Worm (Caenorhabditis elegans) whole organism, dauer: Measurements from ENCODE around the gene srx-96.

ENCODE experiments used
- unc-62 ChIP-seq: sonication (generic microtip); optimal IDR thresholded peaks from 2 replicates; lab custom pipeline; 2017; ENCODE audit warnings: missing biosample characterization, missing genetic modification reagents, missing genetic modification characterization

The srx-96 gene

DNA sequence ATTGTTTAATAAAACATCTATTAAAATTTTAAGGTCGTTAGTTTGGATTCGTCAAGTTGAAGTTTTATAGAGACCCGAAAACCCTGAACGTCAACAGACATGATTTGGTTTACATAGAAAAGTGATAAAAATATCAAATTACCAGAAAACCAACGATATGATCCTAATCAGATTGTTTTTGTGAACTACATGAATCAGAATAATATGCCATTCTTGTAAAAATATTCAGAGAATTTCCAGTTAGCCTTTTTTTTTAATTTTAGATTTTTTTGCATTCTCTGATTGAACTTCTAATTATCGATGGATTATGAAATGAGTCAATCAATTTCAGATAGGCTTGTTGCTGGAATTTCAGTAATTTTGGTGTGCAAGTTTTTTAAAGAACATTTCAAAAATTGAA is at the start of gene srx-96:
srx-96 (plus strand) TSS at position 301 of the 400 bp plus-strand sequence.
- TF ChIP-seq unc-62 (GFP tag; lab: Kevin White, UChicago): no peak

DNA sequence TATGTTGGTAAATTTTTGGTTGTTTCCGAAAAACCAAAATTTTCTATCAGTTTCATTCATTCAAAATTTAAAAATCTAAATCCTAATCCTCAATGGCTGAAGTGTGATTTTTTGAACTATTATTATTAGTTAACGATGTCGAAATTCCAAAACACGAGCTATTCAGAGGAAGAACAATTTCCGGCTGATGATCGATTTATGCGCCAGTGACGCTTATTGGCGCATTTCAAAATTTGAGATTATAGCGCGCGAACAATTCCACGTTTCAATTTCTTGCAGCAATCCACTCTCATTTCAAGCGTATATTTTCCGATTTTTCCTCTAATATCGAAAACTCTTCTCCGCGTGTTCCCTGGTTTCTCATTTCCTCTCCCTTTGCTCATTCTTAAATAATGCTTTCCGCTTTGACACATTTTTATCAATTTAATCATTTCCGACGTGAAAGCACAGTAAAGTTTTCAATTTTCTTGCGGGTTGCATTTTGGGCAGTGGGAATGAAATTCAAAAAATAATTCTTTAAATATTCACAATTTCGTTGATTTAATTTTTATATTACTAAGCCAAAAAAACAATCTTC is 46.7 kb upstream of the srx-96 start:
- no peak for TF ChIP-seq unc-62 (GFP tag; lab: Kevin White, UChicago)

DNA sequence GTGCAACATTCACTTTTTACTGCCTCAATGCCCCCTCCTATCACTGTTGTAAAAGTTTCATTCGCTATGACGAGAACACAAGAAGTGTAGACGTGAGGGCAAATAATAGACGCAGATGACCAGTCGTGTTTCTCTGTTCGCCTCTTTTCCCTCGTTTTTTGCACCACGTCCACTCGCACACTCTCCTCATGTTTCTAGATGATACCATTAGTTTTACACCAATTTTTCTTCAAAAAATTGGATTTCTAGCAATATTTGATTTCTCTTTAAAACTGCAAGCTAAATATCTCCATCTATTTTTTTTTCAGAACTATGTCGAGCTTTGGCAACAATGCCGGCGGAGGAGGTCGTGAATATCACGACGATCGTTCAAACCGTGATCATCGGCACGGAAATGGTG is 46.1 kb upstream of the srx-96 start, which contains the start of gene rde-12:
rde-12 (plus strand) TSS at position 301 of the 400 bp plus-strand sequence.
- no peak for TF ChIP-seq unc-62 (GFP tag; lab: Kevin White, UChicago)

DNA sequence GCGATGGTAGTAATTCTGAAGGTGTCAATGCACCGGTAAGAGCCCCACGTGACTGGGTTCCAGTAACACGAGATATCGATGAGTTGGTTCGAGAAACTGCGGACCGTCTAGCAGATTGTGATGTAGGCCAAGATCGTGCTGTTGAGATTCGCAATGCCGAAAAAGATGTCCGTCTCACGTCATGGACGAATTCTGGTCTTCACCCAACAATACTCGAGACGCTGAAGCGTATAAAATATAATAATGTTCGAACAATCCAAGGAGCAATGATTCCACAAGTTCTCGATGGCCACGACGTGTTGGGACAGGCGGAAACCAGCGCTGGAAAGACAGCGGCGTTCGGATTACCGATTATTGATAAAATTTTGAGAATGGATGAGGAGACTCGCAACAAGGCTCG is 44.7 kb upstream of the srx-96 start:
- TF ChIP-seq unc-62 (GFP tag; lab: Kevin White, UChicago): no peak

DNA sequence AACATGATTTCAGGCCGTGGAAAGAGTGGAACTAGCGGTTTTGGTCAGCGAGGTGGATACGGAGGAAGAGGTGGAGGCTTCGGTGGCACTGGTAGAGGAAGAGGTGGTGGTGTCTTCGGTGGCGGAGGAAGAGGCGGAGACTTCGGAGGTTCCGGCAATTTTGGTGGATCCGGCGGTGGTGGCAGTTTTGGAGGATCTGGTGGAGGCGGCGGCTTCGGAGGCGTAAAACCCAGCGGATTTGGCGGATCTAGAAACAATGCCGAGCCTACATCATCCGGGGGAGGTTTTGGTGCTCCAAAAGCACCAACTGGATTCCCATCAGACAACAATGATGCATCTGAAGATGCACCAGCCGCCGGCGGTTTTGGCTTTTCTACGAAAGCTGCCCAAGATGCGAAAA is 42.8 kb upstream of the srx-96 start:
- no peak for TF ChIP-seq unc-62 (GFP tag; lab: Kevin White, UChicago)

DNA sequence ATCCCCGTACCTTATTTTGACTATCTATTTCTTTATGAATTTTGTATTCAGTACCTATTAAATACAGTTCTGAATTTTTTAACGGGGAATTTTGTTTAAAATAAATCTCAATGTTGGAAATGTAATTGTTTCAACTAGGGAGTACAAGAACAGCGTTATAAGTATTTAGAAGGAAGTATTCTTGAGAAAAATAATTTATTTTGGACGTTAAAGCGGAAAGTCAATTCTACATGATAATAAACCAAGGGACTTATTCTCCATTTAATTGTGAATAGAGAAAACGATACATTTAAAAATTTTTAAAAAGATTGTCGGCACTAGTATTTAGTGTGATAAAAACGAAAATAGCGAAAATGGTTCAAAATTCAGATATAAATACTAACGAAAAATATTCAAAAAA is 42.0 kb upstream of the srx-96 start:
- no peak for TF ChIP-seq unc-62 (GFP tag; lab: Kevin White, UChicago)

DNA sequence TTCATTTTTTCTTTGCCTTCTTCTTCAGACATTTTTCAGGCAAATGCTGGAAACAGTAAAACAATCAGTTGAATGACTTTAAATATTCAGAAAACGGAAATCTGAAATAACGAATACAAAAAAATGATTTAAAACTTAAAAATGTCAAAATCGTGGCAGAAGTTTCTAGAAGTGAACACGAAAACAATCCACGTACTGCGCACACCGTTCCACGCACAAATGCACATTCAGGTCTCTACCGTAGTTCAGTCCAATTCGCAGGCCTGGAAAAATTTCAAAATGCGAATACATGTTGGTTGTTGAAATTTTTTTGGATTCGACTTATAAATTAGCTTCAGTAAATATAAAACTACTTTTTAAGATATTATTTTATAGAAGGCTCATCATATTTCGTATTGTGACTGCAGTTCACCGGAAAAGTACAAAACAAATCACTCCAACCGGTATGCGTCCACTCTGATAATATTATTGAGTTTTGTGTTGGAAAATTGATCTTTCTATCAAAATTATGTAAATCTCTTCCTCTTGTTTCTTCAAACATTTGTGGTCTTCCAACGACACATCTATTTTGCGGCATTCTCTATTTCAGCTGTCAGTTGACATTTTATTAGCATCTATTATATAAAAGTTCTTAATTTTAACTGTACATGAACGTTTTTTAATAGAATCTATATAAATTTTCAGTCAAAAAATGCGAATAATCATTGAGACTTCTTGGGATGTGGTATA is 39.1 kb upstream of the srx-96 start, which contains the start of the genes mip-2 and F58G11.4:
mip-2 (minus strand) TSS at position 48 of the 729 bp plus-strand sequence.
F58G11.4 (plus strand) TSS at position 679 of the 729 bp plus-strand sequence.
- no peak for TF ChIP-seq unc-62 (GFP tag; lab: Kevin White, UChicago)

DNA sequence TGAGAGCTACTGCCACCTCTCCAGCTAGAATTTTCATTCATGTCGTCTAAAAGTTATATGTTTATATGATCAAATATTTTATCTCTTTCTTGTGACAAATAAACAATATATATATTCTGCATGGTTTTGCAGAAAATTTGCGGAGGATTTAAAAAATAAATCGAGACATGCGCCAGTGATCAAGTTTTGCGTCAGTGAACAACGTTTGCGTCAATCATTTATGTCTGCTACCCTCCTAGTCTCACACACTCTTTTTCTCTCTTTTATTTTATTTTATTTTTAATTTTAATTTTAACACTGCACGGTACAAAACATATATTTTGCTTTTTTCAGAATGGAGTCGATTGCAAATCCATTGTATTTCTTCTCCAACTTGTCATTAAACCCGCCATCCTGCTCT is 32.6 kb upstream of the srx-96 start, which contains the start of the genes tag-65 and ccz-1:
tag-65 (minus strand) TSS at position 46 of the 400 bp plus-strand sequence.
ccz-1 (plus strand) TSS at position 334 of the 400 bp plus-strand sequence.
- TF ChIP-seq unc-62 (GFP tag; lab: Kevin White, UChicago): no peak

DNA sequence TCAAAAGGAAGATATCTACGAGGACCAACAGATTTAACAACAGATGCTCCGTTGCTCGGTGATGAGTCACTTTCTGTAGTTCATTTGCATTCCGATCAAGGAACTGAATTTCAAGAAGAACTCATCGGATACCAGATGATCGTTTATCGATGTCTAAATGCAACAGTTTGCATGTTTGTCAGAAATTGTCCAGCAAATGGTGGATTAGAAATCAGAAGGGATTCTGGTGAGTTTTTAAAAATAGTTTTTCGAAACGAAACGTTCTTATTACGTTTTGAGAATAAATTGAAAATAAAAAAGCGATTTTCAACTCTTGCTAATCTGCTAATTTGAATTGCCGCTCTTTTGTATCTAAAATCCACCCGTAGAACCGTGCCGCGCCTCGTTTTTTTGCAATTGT is 31.3 kb upstream of the srx-96 start:
- no peak for TF ChIP-seq unc-62 (GFP tag; lab: Kevin White, UChicago)

DNA sequence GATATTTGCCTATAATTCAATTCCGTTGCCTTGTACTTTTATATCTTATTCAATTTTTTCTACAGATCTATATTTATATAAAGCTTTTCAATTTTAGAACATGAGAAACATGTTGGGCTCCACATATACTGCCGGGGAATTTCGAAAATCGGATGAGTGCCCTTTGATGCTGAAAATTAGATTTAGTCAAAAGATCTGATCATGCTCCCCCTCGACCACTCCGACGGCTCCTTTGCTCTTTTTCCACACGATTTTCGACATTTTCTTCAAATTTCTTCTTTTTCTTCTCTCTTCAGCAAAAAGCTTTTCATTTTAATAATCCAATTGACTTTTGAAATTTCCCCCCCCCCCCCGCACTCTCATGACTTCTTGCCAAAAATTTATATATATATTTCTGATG is 29.7 kb upstream of the srx-96 start:
- TF ChIP-seq unc-62 (GFP tag; lab: Kevin White, UChicago): no peak

DNA sequence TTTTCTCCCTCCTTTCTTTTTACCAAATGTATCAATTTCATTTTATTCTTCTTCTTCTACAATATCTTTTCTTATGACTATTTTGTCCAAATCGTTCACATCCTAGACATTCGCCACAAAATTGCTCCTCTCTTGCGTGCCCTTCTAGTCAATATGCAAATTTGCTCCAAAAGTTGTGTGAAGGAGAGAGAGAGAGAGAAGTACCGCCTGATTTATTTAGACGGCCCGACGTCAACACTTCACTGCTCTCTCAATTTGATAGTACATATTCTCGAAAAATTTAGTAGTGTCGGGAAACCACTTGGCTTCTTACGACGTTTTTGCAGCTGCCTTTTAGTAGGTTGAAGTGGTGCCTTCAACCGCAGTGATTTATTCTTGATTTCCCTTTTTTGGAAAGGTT is 24.6 kb upstream of the srx-96 start:
- TF ChIP-seq unc-62 (GFP tag; lab: Kevin White, UChicago): no peak

DNA sequence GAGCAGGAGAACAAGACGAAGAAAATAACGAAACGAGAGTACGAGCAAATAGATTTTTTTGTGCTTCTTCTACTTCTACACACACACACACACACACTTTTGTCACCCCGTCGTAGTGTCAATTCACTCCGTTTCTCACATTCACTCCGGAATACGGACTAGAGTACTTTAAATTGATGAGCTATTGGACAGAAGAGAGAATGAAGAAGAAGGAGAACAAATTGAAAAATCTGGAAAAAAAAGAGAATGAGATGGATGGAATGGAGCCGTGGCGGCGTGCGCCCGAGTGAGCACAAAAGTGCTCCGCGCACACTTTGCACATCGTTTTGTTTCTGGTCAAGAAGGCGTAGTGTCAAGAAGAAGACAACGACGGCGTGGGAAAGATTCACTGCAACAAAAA is 23.7 kb upstream of the srx-96 start:
- no peak for TF ChIP-seq unc-62 (GFP tag; lab: Kevin White, UChicago)

DNA sequence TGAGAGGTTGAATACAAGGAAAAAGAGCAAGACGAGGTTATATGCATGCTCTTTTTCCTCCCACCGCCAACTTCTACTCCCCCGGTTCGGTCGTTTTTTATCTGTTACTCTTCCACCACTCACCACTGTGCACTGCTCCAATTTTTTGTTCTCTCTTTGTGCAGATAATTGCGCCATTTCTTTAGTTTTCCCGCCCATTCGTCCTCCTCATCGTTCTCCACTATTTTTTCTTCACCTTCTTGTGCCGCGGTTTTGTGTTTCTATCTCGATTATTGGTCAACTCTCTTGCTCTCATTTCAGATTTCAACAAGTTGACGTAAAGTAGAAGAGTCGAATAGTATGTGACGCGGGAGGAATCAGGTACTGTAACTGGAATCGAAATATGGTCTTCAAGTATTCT is 21.6 kb upstream of the srx-96 start, which contains the start of gene T01D3.1:
T01D3.1 (plus strand) TSS at position 301 of the 400 bp plus-strand sequence.
- no peak for TF ChIP-seq unc-62 (GFP tag; lab: Kevin White, UChicago)

DNA sequence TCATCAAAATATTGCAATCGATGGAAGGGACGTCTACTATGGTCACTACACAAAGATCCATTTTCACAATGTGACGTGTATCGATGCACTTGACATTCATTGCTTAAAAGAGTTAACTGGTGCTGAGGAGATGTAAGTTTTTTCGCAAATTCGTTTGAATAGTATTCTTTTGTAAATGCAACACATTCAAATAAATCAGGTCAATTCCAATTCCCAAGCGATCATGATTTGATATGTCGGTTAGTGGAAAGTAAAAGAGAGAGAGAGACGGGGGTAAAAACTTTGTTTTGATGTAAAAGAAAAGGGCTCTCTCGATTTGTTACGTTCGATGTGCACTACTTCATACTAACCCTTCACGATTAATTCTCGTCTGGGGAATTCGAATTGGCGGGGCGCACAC is 20.9 kb upstream of the srx-96 start:
- TF ChIP-seq unc-62 (GFP tag; lab: Kevin White, UChicago): no peak

DNA sequence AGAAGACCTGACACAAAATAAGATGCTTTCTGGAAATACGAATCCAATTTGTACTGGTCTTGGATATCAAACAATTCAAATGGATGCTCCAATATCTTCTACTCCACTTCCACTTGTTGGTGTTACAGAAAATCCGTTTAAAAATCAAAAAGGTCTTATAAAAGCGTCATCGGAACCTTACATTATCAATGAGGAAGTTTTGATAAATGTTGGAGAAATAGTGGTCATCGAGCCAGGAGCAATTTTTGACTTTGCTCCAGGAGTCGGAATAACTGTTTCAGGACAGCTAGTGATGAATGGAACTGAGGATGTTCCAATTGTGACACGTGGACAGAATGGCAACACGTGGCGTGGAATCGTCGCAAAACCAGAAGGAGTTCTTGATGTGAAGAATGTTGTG is 17.1 kb upstream of the srx-96 start:
- no peak for TF ChIP-seq unc-62 (GFP tag; lab: Kevin White, UChicago)

DNA sequence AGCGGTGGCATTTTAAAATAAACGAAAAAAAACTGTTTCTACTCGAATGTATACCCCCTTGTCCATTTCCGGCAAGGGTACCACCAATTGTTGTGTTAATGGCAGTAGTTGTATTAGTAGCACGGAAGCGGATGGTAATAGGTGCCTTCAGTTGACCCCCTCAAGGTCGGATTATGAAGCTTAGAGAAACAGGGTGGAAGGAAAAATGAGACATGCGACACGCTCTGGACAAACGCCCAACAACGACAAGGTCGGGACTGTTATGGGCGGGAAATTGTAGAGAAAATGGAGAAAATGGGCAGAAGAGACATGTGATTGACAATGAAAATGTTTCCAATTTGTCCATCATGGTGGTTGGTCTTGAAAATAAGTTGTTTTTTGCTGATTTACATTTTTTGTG is 7.2 kb upstream of the srx-96 start, which contains the start of gene T01D3.3:
T01D3.3 (plus strand) TSS at position 312 of the 400 bp plus-strand sequence.
- TF ChIP-seq unc-62 (GFP tag; lab: Kevin White, UChicago): no peak
